Fruit fly (Drosophila melanogaster) whole organism, adult: ENCODE measurements around the gene CG42486.

Experiments
- CG12768 ChIP-seq: fragments of 200-800 bp; sonication (Bioruptor generic); optimal IDR thresholded peaks from 2 replicates; lab custom pipeline; 2017; ENCODE audit warnings: missing biosample characterization, missing genetic modification characterization, mild to moderate bottlenecking, moderate library complexity, missing genetic modification reagents
- CG1620 ChIP-seq: fragments of 200-800 bp; sonication (Bioruptor generic); optimal IDR thresholded peaks from 2 replicates; lab custom pipeline; 2016; ENCODE audit warnings: missing biosample characterization, missing genetic modification characterization
- CG33017 ChIP-seq: fragments of 200-800 bp; sonication (Bioruptor generic); optimal IDR thresholded peaks from 2 replicates; lab custom pipeline; 2018; ENCODE audit warnings: missing biosample characterization, mild to moderate bottlenecking, missing genetic modification characterization, moderate library complexity
- CG7045 ChIP-seq: fragments of 200-800 bp; sonication (Bioruptor generic); optimal IDR thresholded peaks from 2 replicates; lab custom pipeline; 2017; ENCODE audit warnings: missing biosample characterization, mild to moderate bottlenecking, missing genetic modification characterization
- Clk ChIP-seq: fragments of 200-800 bp; sonication (Bioruptor generic); optimal IDR thresholded peaks from 2 replicates; lab custom pipeline; 2017; ENCODE audit warnings: missing biosample characterization, missing genetic modification characterization
- bab1 ChIP-seq: fragments of 200-800 bp; sonication (Bioruptor generic); optimal IDR thresholded peaks from 3 replicates; lab custom pipeline; 2019; ENCODE audit warnings: missing biosample characterization, mild to moderate bottlenecking, missing genetic modification characterization, moderate library complexity
- cic ChIP-seq: fragments of 200-800 bp; sonication (Bioruptor generic); optimal IDR thresholded peaks from 2 replicates; lab custom pipeline; 2017; ENCODE audit warnings: missing biosample characterization, mild to moderate bottlenecking, missing genetic modification characterization, moderate library complexity
- cnc ChIP-seq, 2 experiments: fragments of >200 bp; optimal IDR thresholded peaks; 2 replicates each; lab custom pipeline; 2017
- kay ChIP-seq: fragments of 200-800 bp; sonication (Bioruptor generic); peaks from one replicate; lab custom pipeline; 2016; ENCODE audit warnings: missing biosample characterization, missing genetic modification characterization, borderline replicate concordance
- ovo ChIP-seq: fragments of 200-800 bp; sonication (Bioruptor generic); optimal IDR thresholded peaks from 2 replicates; lab custom pipeline; 2016; ENCODE audit warnings: missing biosample characterization, missing genetic modification characterization
- pad ChIP-seq: fragments of 200-800 bp; sonication (Bioruptor generic); optimal IDR thresholded peaks from 3 replicates; lab custom pipeline; 2017; ENCODE audit warnings: missing biosample characterization, missing genetic modification characterization, mild to moderate bottlenecking, moderate library complexity, missing genetic modification reagents
- toe ChIP-seq: fragments of 200-800 bp; sonication (Bioruptor generic); optimal IDR thresholded peaks from 2 replicates; lab custom pipeline; 2016; ENCODE audit warnings: missing biosample characterization, missing genetic modification characterization

dm6 chr2L:11839612-11840011, 3.3 kb upstream of the CG42486 start, which contains the start of gene Sfp33A3:
- TF ChIP-seq ovo (GFP tag; lab: Kevin White, UChicago) = no peak
- no peak for TF ChIP-seq Clk (GFP tag; lab: Kevin White, UChicago)
- TF ChIP-seq kay (GFP tag; lab: Kevin White, UChicago) = no peak
- TF ChIP-seq cnc (optimal IDR thresholded peaks at IDR 0.05; lab: Kevin White, UChicago) = no peak
- no peak for TF ChIP-seq pad (GFP tag; lab: Kevin White, UChicago)
- TF ChIP-seq bab1 = no peak
- no peak for TF ChIP-seq CG12768 (GFP tag; lab: Kevin White, UChicago)
- no peak for TF ChIP-seq toe (GFP tag; lab: Kevin White, UChicago)
- no peak for TF ChIP-seq CG7045 (GFP tag; lab: Kevin White, UChicago)
- no peak for TF ChIP-seq CG1620 (GFP tag; lab: Kevin White, UChicago)
- no peak for TF ChIP-seq cic
- no peak for TF ChIP-seq CG33017 (tag; lab: Kevin White, UChicago)
